Worm (Caenorhabditis elegans) whole organism, L2 larva: Measurements from ENCODE around the gene C27A7.3.

ENCODE experiments used
- fos-1 ChIP-seq: fragments of 150-350 bp; optimal IDR thresholded peaks from 2 replicates; lab custom pipeline; 2014; ENCODE audit warnings: missing biosample characterization, missing genetic modification characterization
- gmeb-1 ChIP-seq: fragments of 150-350 bp; optimal IDR thresholded peaks from 2 replicates; lab custom pipeline; 2014; ENCODE audit warnings: missing biosample characterization, missing genetic modification characterization
- mdl-1 ChIP-seq, 2 experiments: fragments of 150-350 bp in 1 of 2; sonication (generic microtip) in 1 of 2; optimal IDR thresholded peaks; 2 replicates each; lab custom pipeline; 2017; ENCODE audit warnings: missing biosample characterization in 2 of 2, missing genetic modification characterization in 2 of 2

DNA sequence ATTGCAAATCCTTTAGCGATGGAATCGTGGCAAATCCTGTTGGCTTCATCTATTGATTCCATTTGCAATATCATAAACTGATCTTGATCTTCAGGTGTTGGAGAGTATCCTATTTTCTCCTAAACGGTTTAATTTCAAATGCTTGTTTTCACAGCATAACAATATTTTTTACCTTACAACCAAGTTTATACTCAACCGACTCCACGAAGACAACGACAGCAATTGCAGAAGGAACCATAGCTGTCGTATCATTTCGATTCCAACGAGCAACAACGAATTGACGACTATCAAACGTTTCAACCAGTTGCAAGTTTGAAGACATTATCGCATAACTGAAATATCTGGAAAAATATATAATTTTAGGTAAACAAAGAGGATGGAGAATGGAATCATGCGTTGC lies 43.1 kb downstream of the C27A7.3 start, which contains the start of gene usip-1:
- TF ChIP-seq mdl-1 (tag; optimal IDR thresholded peaks at IDR 0.05; lab: Kevin White, UChicago), result no peak
- no peak for TF ChIP-seq fos-1
- no peak for TF ChIP-seq gmeb-1 (tag; lab: Kevin White, UChicago)
